Fruit fly (Drosophila melanogaster): ENCODE data around the gene CG42394.

CG42394 gene

DNA sequence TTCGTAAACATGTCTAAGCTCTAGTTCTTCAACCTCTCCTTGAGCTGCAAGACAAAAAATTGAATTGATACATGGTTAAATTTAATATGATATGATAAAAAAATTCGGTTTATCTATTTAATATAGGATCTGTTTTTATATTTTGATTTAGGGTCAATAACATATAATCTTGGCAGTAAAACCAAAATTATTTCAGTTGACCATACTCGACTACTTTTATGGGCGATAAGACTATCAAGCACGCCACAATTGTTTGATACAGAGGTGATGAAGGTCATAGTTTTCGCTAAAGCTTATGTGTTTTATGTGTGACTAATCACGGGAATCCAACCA is 38.6 kb downstream of the CG42394 start:
- TF ChIP-seq Pif1A (GFP tag; optimal IDR thresholded peaks at IDR 0.05) = no peak
- TF ChIP-seq Pif1B (GFP tag; optimal IDR thresholded peaks at IDR 0.05) = no peak
- no peak for TF ChIP-seq CG8159 (tag; optimal IDR thresholded peaks at IDR 0.05)
- no peak for TF ChIP-seq CG13204 (GFP tag; optimal IDR thresholded peaks at IDR 0.05)
- no peak for TF ChIP-seq CG10348 (GFP tag; IDR thresholded peaks at IDR 0.05)

DNA sequence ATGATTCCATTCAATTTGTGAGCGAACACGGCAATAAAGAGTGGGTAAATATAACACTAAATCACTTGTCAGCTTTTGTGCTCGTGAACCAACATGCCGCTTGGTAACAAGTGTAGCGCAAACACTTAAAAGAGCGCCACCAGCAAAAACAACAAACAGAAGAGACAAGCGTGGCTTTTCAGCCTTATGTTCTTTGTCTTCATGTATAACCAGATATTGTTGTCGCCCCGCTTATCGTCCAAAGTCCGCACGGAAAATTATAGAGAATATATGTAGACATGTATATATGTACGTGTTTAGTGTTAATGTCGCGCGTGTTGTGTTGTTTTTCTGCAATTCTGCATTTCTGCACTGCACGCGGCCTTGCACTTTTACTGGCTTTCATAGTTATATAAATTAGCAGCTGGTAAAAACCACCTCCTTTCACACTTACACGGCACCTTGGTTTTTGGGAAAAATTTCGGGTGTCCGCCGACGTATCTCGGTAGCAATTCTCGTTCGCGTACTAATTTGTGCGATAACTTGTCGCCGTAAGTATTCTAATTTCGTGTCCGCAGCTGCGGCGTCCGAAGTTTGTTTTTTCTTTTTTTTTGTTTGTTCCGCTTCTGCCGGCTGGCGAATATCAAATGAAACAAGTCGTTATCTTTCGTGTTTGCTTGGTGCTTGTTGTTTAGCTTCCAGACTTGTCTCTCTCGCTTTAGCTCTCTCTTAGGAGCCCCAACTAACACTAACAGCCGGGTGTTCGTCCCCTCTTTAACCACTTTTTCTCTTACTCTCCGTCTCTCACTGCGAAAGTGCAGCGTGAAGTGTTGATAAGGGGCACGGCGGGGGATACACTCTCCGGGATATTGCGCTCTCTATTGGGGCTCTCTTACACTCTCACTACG is 39.3 kb downstream of the CG42394 start:
- TF ChIP-seq Pif1B (GFP tag; optimal IDR thresholded peaks at IDR 0.05) = peak; percentile 54
- TF ChIP-seq CG32121 (GFP tag; IDR thresholded peaks at IDR 0.05) = peak; percentile 57; the same call in 1 of the 2 replicates
- peak; percentile 60 for TF ChIP-seq CG8159 (tag; optimal IDR thresholded peaks at IDR 0.05)
- peak; percentile 56 for TF ChIP-seq Pif1A (GFP tag; optimal IDR thresholded peaks at IDR 0.05)
- peak; percentile 94 for TF ChIP-seq gl (tag; optimal IDR thresholded peaks at IDR 0.05)
- TF ChIP-seq EcR (GFP tag; optimal IDR thresholded peaks at IDR 0.05) = peak; percentile 24
- TF ChIP-seq CG10348 (GFP tag; IDR thresholded peaks at IDR 0.05) = no peak
- no peak for TF ChIP-seq CG9948 (tag; optimal IDR thresholded peaks at IDR 0.05)
- TF ChIP-seq D1 (tag; optimal IDR thresholded peaks at IDR 0.05) = peak; percentile 7
- TF ChIP-seq CG17806 (tag; optimal IDR thresholded peaks at IDR 0.05) = peak; percentile 37
- TF ChIP-seq CG13204 (GFP tag; optimal IDR thresholded peaks at IDR 0.05) = peak; percentile 90
- peak; percentile 71 for TF ChIP-seq fd96Ca (GFP tag; IDR thresholded peaks at IDR 0.05)
- peak; percentile 35 for TF ChIP-seq CG15710 (tag; optimal IDR thresholded peaks at IDR 0.05)
- peak; percentile 90 for TF ChIP-seq CG12605 (GFP tag; IDR thresholded peaks at IDR 0.05)
- peak; percentile 74 for TF ChIP-seq CG14655 (GFP tag; optimal IDR thresholded peaks at IDR 0.05)
- peak; percentile 28; the same call in 1 of the 2 replicates for TF ChIP-seq rn (GFP tag; IDR thresholded peaks at IDR 0.05)
- TF ChIP-seq CG34367 (tag; optimal IDR thresholded peaks at IDR 0.05) = peak; percentile 36
- TF ChIP-seq CG4496 (GFP tag; IDR thresholded peaks at IDR 0.05) = peak; percentile 78
- peak; percentile 82 for TF ChIP-seq Ets98B (GFP tag; IDR thresholded peaks at IDR 0.05)
- TF ChIP-seq Snoo (tag; optimal IDR thresholded peaks at IDR 0.05) = peak; percentile 26
- TF ChIP-seq CG8301 (tag; optimal IDR thresholded peaks at IDR 0.05) = peak; percentile 51

DNA sequence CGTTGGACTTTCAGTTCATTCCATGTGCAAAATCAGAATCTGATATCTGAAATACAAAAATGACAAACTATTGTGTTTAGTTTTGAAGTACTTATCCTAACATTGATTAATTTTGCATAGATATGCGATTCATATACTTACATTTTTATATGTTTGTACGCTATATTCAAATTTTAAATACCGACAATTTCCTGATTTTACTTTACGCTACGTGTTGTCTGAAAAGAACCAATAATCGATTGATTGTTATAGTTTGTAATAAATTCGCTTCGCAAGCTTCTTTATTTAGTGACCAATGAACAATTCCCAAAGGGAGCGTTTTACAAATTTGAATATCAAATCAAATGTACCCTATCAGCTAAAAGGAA is 39.9 kb downstream of the CG42394 start, which contains the start of gene Ak3:
Gene Ak3 (minus strand): TSS at position 69 of the 368 bp plus-strand sequence.
- no peak for TF ChIP-seq CG9948 (tag; optimal IDR thresholded peaks at IDR 0.05)
- no peak for TF ChIP-seq D1 (tag; optimal IDR thresholded peaks at IDR 0.05)
- TF ChIP-seq Pif1A (GFP tag; optimal IDR thresholded peaks at IDR 0.05) = no peak
- no peak for TF ChIP-seq CG13204 (GFP tag; optimal IDR thresholded peaks at IDR 0.05)
- no peak for TF ChIP-seq rn (GFP tag; IDR thresholded peaks at IDR 0.05)
- TF ChIP-seq CG8301 (tag; optimal IDR thresholded peaks at IDR 0.05) = no peak
- TF ChIP-seq gl (tag; optimal IDR thresholded peaks at IDR 0.05) = no peak
- TF ChIP-seq CG8159 (tag; optimal IDR thresholded peaks at IDR 0.05) = no peak
- TF ChIP-seq CG10348 (GFP tag; IDR thresholded peaks at IDR 0.05) = no peak
- TF ChIP-seq CG4496 (GFP tag; IDR thresholded peaks at IDR 0.05) = no peak
- no peak for TF ChIP-seq Snoo (tag; optimal IDR thresholded peaks at IDR 0.05)
- no peak for TF ChIP-seq Pif1B (GFP tag; optimal IDR thresholded peaks at IDR 0.05)
- TF ChIP-seq CG32121 (GFP tag; IDR thresholded peaks at IDR 0.05) = no peak
- TF ChIP-seq CG14655 (GFP tag; optimal IDR thresholded peaks at IDR 0.05) = no peak
- no peak for TF ChIP-seq Ets98B (GFP tag; IDR thresholded peaks at IDR 0.05)
- TF ChIP-seq fd96Ca (GFP tag; IDR thresholded peaks at IDR 0.05) = no peak

DNA sequence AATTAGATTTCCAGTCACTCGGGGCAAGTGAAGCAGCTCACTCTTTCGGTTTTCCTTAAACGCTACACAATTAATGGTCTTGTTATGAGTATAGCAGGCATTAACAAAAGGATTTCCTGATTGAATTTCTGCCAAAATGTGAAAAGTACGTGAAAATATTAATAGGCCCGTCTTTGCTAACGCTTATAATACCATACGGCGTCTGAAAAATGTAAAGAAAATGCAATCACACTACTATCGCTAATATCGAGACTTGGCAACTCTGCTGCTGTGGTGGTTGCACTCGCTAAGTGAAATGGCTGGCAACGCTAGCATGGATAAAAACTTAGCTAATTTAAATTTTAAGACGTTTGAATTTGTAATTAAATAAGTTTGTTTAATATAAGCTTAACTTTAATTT is 43.7 kb downstream of the CG42394 start, which contains the start of gene CG6621:
Gene CG6621 (minus strand): TSS at position 205 of the 400 bp plus-strand sequence.
- no peak for TF ChIP-seq CG9948 (tag; optimal IDR thresholded peaks at IDR 0.05)
- no peak for TF ChIP-seq rn (GFP tag; IDR thresholded peaks at IDR 0.05)
- TF ChIP-seq CG15710 (tag; optimal IDR thresholded peaks at IDR 0.05) = no peak
- TF ChIP-seq D1 (tag; optimal IDR thresholded peaks at IDR 0.05) = no peak
- TF ChIP-seq fd96Ca (GFP tag; IDR thresholded peaks at IDR 0.05) = no peak
- no peak for TF ChIP-seq gl (tag; optimal IDR thresholded peaks at IDR 0.05)
- no peak for TF ChIP-seq CG17806 (tag; optimal IDR thresholded peaks at IDR 0.05)
- no peak for TF ChIP-seq CG13204 (GFP tag; optimal IDR thresholded peaks at IDR 0.05)
- no peak for TF ChIP-seq Snoo (tag; optimal IDR thresholded peaks at IDR 0.05)
- TF ChIP-seq CG8301 (tag; optimal IDR thresholded peaks at IDR 0.05) = no peak
- TF ChIP-seq CG14655 (GFP tag; optimal IDR thresholded peaks at IDR 0.05) = no peak
- no peak for TF ChIP-seq CG12605 (GFP tag; IDR thresholded peaks at IDR 0.05)
- no peak for TF ChIP-seq EcR (GFP tag; optimal IDR thresholded peaks at IDR 0.05)

Measured in whole organism, pupa.